Fruit fly (Drosophila melanogaster) whole organism, adult: ENCODE measurements around the gene yellow-k.

Source experiments
- CG11617 ChIP-seq: fragments of 200-800 bp; sonication (Bioruptor generic); optimal IDR thresholded peaks from 2 replicates; lab custom pipeline; 2017; ENCODE audit warnings: mild to moderate bottlenecking, missing biosample characterization, missing genetic modification reagents, missing genetic modification characterization
- CG12768 ChIP-seq: fragments of 200-800 bp; sonication (Bioruptor generic); optimal IDR thresholded peaks from 2 replicates; lab custom pipeline; 2017; ENCODE audit warnings: missing biosample characterization, missing genetic modification characterization, mild to moderate bottlenecking, moderate library complexity, missing genetic modification reagents
- CG14711 ChIP-seq: fragments of 200-800 bp; sonication (Bioruptor generic); optimal IDR thresholded peaks from 2 replicates; lab custom pipeline; 2018; ENCODE audit warnings: missing biosample characterization, mild to moderate bottlenecking, missing genetic modification characterization, moderate library complexity
- CG33017 ChIP-seq: fragments of 200-800 bp; sonication (Bioruptor generic); optimal IDR thresholded peaks from 2 replicates; lab custom pipeline; 2018; ENCODE audit warnings: missing biosample characterization, mild to moderate bottlenecking, missing genetic modification characterization, moderate library complexity
- Hr96 ChIP-seq: fragments of 200-800 bp; sonication (Bioruptor generic); optimal IDR thresholded peaks from 2 replicates; lab custom pipeline; 2016; ENCODE audit warnings: missing biosample characterization, missing genetic modification characterization
- cnc ChIP-seq, 2 experiments: fragments of >200 bp; optimal IDR thresholded peaks; 2 replicates each; lab custom pipeline; 2017

dm6 chr3L:15514405-15514804 lies 6.0 kb upstream of the yellow-k start:
- TF ChIP-seq Hr96 (GFP tag; lab: Kevin White, UChicago) = no peak
- TF ChIP-seq cnc (optimal IDR thresholded peaks at IDR 0.05; lab: Kevin White, UChicago) = no peak
- TF ChIP-seq CG12768 (GFP tag; lab: Kevin White, UChicago) = no peak
- TF ChIP-seq CG33017 = no peak
- TF ChIP-seq CG11617 (GFP tag; lab: Kevin White, UChicago) = no peak
- TF ChIP-seq CG14711 (tag; lab: Kevin White, UChicago) = no peak
